Worm (Caenorhabditis elegans): ENCODE measurements around the gene nas-18.
"Not testable (repeated sequence)": the region's sequence is repeated elsewhere in the genome, so short reads cannot be mapped to it uniquely, and the experiment has no call there.

The nas-18 gene

DNA sequence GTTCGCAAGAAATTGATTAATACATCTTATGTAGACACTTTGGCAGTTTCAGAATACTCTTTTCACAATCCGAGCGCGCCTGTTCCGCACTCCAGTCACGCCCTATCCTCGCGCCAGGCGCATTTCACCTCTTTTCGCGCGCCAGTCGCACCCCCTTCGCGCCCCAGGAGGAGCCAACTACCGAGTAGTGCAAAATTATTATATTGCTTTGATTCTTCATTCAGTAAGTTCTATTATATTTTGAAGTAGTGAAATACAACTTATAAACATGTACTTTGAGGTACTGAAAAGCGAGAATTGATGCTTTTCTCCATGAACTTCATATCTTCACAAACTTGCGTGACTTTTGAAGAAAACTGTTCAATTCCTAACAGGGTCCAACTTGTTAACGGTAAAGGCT lies at the start of gene nas-18:
nas-18 (plus strand) TSS at position 301 of the 400 bp plus-strand sequence.
- TF ChIP-seq B0019.2 (GFP tag; conservative IDR thresholded peaks at IDR 0.05); akir-1 (GFP tag; optimal IDR thresholded peaks at IDR 0.05); B0261.1 (tag; optimal IDR thresholded peaks at IDR 0.05): not testable (repeated sequence)

ce11 chrV:11346912-11347311 lies 49.3 kb upstream of the nas-18 start, which contains the start of gene grl-7:
grl-7 (minus strand) TSS chrV:11347012.
- TF ChIP-seq let-526 (GFP tag; IDR thresholded peaks at IDR 0.05) (0 out of 2 replicates have a peak, but pooled peaks have one; percentile 24), ceh-91 (GFP tag; IDR thresholded peaks at IDR 0.05) (no peak), xnd-1 (tag; optimal IDR thresholded peaks at IDR 0.05) (no peak)

- TF ChIP-seq ztf-28 (GFP tag; IDR thresholded peaks at IDR 0.05) (no peak), ceh-40 (GFP tag; IDR thresholded peaks at IDR 0.05) (no peak), hlh-26 (GFP tag; conservative IDR thresholded peaks at IDR 0.05) (no peak), Y53F4B.3 (GFP tag; IDR thresholded peaks at IDR 0.05) (no peak), attf-6 (GFP tag; IDR thresholded peaks at IDR 0.05) (no peak)
Measured at ce11 chrV:11351263-11351662, 45.0 kb upstream of the nas-18 start.

ce11 chrV:11352893-11353292 lies 43.3 kb upstream of the nas-18 start, which contains the start of gene npr-25:
npr-25 (minus strand) TSS chrV:11352993.
- TF ChIP-seq cebp-1 (GFP tag; IDR thresholded peaks at IDR 0.05): no peak
- no peak for TF ChIP-seq cebp-1 (tag; optimal IDR thresholded peaks at IDR 0.05)
- TF ChIP-seq tbx-9 (tag; optimal IDR thresholded peaks at IDR 0.05; ENCODE audit: borderline replicate concordance): no peak
- TF ChIP-seq F57C9.4 (tag; optimal IDR thresholded peaks at IDR 0.05): no peak
- no peak for TF ChIP-seq ztf-28 (GFP tag; IDR thresholded peaks at IDR 0.05)
- TF ChIP-seq ekl-4 (GFP tag; IDR thresholded peaks at IDR 0.05): no peak
- no peak for TF ChIP-seq F10E7.11 (tag; optimal IDR thresholded peaks at IDR 0.05)
- no peak for TF ChIP-seq snpc-4 (GFP tag; optimal IDR thresholded peaks at IDR 0.05)
- TF ChIP-seq snpc-4 (tag; optimal IDR thresholded peaks at IDR 0.05): no peak
- no peak for TF ChIP-seq ZK185.1 (tag; optimal IDR thresholded peaks at IDR 0.05; ENCODE audit: poor library complexity, severe bottlenecking)
- no peak for TF ChIP-seq ztf-6 (GFP tag; IDR thresholded peaks at IDR 0.05)
- TF ChIP-seq cebp-2 (GFP tag; IDR thresholded peaks at IDR 0.05): no peak
- no peak for TF ChIP-seq ztf-22 (GFP tag; optimal IDR thresholded peaks at IDR 0.05)
- TF ChIP-seq Y95B8A.8 (GFP tag; IDR thresholded peaks at IDR 0.05): no peak
- TF ChIP-seq hmg-1.2 (GFP tag; IDR thresholded peaks at IDR 0.05): no peak

DNA sequence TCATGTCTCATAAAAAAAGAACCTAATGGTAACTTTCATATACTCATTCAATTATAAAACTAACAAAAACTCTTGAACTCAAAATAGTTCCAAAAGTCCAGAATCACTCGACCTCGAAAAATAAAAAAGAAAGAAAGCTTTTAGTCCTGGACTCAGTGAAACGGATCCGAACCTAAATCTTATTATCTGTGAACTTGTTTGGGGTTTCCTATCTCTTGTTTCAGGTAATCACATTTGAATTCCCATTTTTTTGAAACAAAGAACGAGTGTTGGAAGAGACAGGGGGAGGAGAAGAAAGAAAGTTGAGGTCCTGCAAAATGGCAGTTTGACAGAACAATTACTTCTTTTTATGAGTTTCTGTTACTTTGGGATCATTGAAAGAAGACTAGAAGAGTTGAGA lies 42.0 kb upstream of the nas-18 start:
- no peak for TF ChIP-seq ets-4 (GFP tag; optimal IDR thresholded peaks at IDR 0.05)
- TF ChIP-seq somi-1 (GFP tag; optimal IDR thresholded peaks at IDR 0.05): no peak
- TF ChIP-seq F23B12.7 (tag; optimal IDR thresholded peaks at IDR 0.05; ENCODE audit: insufficient read depth): no peak
- no peak for TF ChIP-seq B0019.2 (GFP tag; conservative IDR thresholded peaks at IDR 0.05)
- no peak for TF ChIP-seq atf-7 (tag; optimal IDR thresholded peaks at IDR 0.05)
- no peak for TF ChIP-seq nhr-179 (tag; optimal IDR thresholded peaks at IDR 0.05)
- no peak for TF ChIP-seq egl-18 (GFP tag; IDR thresholded peaks at IDR 0.05)
- no peak for TF ChIP-seq sea-2 (GFP tag; IDR thresholded peaks at IDR 0.05)
- no peak for TF ChIP-seq him-1 (tag; optimal IDR thresholded peaks at IDR 0.05)
- TF ChIP-seq attf-6 (GFP tag; IDR thresholded peaks at IDR 0.05): no peak
- no peak for TF ChIP-seq ceh-40 (GFP tag; IDR thresholded peaks at IDR 0.05)
- TF ChIP-seq Y56A3A.18 (GFP tag; IDR thresholded peaks at IDR 0.05): no peak
- no peak for TF ChIP-seq fkh-3 (tag; optimal IDR thresholded peaks at IDR 0.05)
- no peak for TF ChIP-seq attf-5 (GFP tag; optimal IDR thresholded peaks at IDR 0.05)
- TF ChIP-seq Y67H2A.10 (GFP tag; conservative IDR thresholded peaks at IDR 0.05): no peak
- no peak for TF ChIP-seq aptf-3 (GFP tag; IDR thresholded peaks at IDR 0.05)
- no peak for TF ChIP-seq K11D2.4 (GFP tag; IDR thresholded peaks at IDR 0.05)
- TF ChIP-seq snpc-1.3 (tag; optimal IDR thresholded peaks at IDR 0.05; ENCODE audit: insufficient read depth): no peak
- no peak for TF ChIP-seq pha-4 (tag; optimal IDR thresholded peaks at IDR 0.05)
